Worm (Caenorhabditis elegans): ENCODE data around the gene epg-4.

epg-4 gene

DNA sequence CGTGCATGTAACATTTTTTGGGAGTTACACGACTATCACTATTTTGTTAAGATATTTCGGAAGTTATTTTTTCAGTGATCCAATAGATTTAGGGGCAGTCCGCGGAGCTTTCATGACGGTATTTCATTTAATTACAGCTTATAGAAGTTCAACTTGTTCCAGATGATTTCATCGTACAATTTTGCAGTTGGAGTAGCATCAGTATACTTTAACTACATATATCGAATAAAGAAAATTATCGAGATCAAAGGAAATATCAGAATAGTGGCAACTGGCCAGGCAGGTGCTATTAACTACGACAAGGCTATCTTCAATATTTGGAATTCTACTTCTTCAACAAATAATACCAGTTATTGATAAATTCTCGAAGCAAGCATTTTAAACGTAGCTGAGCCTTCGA is 3.5 kb upstream of the epg-4 start (continued):
- no peak for TF ChIP-seq ceh-20 (GFP tag; IDR thresholded peaks at IDR 0.05)
- TF ChIP-seq pqm-1 (tag; optimal IDR thresholded peaks at IDR 0.05): no peak
- no peak for TF ChIP-seq unc-39 (tag; optimal IDR thresholded peaks at IDR 0.05)
- no peak for TF ChIP-seq skn-1 (tag; optimal IDR thresholded peaks at IDR 0.05)
- TF ChIP-seq daf-16 (GFP tag; optimal IDR thresholded peaks at IDR 0.05): no peak
- TF ChIP-seq daf-16 (tag; optimal IDR thresholded peaks at IDR 0.05): no peak
- TF ChIP-seq zag-1 (tag; optimal IDR thresholded peaks at IDR 0.05): no peak
- no peak for TF ChIP-seq sdz-12 (GFP tag; optimal IDR thresholded peaks at IDR 0.05)
- TF ChIP-seq pha-4 (GFP tag; IDR thresholded peaks at IDR 0.05): peak; percentile 16; the same call in 1 of the 2 replicates
- no peak for TF ChIP-seq pha-4 (tag; optimal IDR thresholded peaks at IDR 0.05)
- no peak for TF ChIP-seq F44E2.7 (GFP tag; IDR thresholded peaks at IDR 0.05)
- no peak for TF ChIP-seq nhr-11 (tag; optimal IDR thresholded peaks at IDR 0.05)
- no peak for TF ChIP-seq daf-8 (GFP tag; IDR thresholded peaks at IDR 0.05)
- 0 out of 2 replicates have a peak, but pooled peaks have one; percentile 35 for TF ChIP-seq lin-1 (GFP tag; IDR thresholded peaks at IDR 0.05)
- TF ChIP-seq ceh-62 (tag; optimal IDR thresholded peaks at IDR 0.05): no peak
- peak; percentile 39; the same call in 1 of the 2 replicates for TF ChIP-seq Y48G9A.11 (GFP tag; IDR thresholded peaks at IDR 0.05)
- no peak for TF ChIP-seq aha-1 (tag)
- no peak for TF ChIP-seq snpc-1.2 (GFP tag; IDR thresholded peaks at IDR 0.05)
- TF ChIP-seq spr-1 (tag; optimal IDR thresholded peaks at IDR 0.05): no peak
- TF ChIP-seq mep-1 (tag; optimal IDR thresholded peaks at IDR 0.05): no peak
- TF ChIP-seq lsy-2 (tag; optimal IDR thresholded peaks at IDR 0.05): no peak
- TF ChIP-seq ceh-44 (GFP tag; IDR thresholded peaks at IDR 0.05): no peak
- TF ChIP-seq ceh-28 (tag; optimal IDR thresholded peaks at IDR 0.05): no peak
- TF ChIP-seq mdl-1 (tag; optimal IDR thresholded peaks at IDR 0.05): no peak
- no peak for TF ChIP-seq nhr-237 (tag; optimal IDR thresholded peaks at IDR 0.05)
- TF ChIP-seq Y105C5A.15 (GFP tag; IDR thresholded peaks at IDR 0.05): 0 out of 2 replicates have a peak, but pooled peaks have one; percentile 41
- TF ChIP-seq zfp-3 (GFP tag; conservative IDR thresholded peaks at IDR 0.05): no peak
- no peak for TF ChIP-seq lin-15B (tag; optimal IDR thresholded peaks at IDR 0.05)
- TF ChIP-seq snpc-4 (tag; optimal IDR thresholded peaks at IDR 0.05): no peak
- no peak for TF ChIP-seq rbr-2 (tag; optimal IDR thresholded peaks at IDR 0.05)
- TF ChIP-seq aly-2 (tag; optimal IDR thresholded peaks at IDR 0.05): no peak
- no peak for TF ChIP-seq daf-12 (tag; optimal IDR thresholded peaks at IDR 0.05)

- TF ChIP-seq hmg-1.1 (GFP tag; IDR thresholded peaks at IDR 0.05) (peak; percentile 62; the same call in 1 of the 2 replicates), pha-4 (GFP tag; IDR thresholded peaks at IDR 0.05) (peak; percentile 35; the same call in 1 of the 2 replicates), pha-4 (tag; optimal IDR thresholded peaks at IDR 0.05) (peak; percentile 92), fkh-10 (GFP tag; optimal IDR thresholded peaks at IDR 0.05) (peak; percentile 49), F49E8.2 (tag; optimal IDR thresholded peaks at IDR 0.05; ENCODE audit: borderline replicate concordance) (no peak), nhr-25 (tag; optimal IDR thresholded peaks at IDR 0.05; ENCODE audit: borderline replicate concordance, insufficient read depth) (peak; percentile 62), madf-5 (GFP tag; IDR thresholded peaks at IDR 0.05) (no peak), lsy-2 (tag; optimal IDR thresholded peaks at IDR 0.05) (peak; percentile 43 to 96), gei-8 (GFP tag; optimal IDR thresholded peaks at IDR 0.05) (no peak), nhr-10 (tag; optimal IDR thresholded peaks at IDR 0.05) (no peak), ZK546.5 (tag; optimal IDR thresholded peaks at IDR 0.05) (peak in 1 of 2 experiments; percentile 85), mxl-2 (GFP tag; conservative IDR thresholded peaks at IDR 0.05) (no peak), egl-43 (GFP tag; IDR thresholded peaks at IDR 0.05) (no peak), hif-1 (tag; optimal IDR thresholded peaks at IDR 0.05) (peak in 1 of 2 experiments; percentile 64), unc-62 (GFP tag; optimal IDR thresholded peaks at IDR 0.05 in 1 of 2) (no peak), unc-62 (tag; optimal IDR thresholded peaks at IDR 0.05) (no peak), saeg-2 (GFP tag; IDR thresholded peaks at IDR 0.05) (no peak), lin-38 (GFP tag; IDR thresholded peaks at IDR 0.05) (peak; percentile 86), lin-29 (GFP tag; IDR thresholded peaks at IDR 0.05) (peak; percentile 12; the same call in 1 of the 2 replicates), dmd-9 (GFP tag; IDR thresholded peaks at IDR 0.05) (no peak), mxl-3 (GFP tag; optimal IDR thresholded peaks at IDR 0.05) (no peak), lin-1 (GFP tag; IDR thresholded peaks at IDR 0.05) (no peak), lin-15B (tag; optimal IDR thresholded peaks at IDR 0.05) (peak; percentile 34), skn-1 (tag; optimal IDR thresholded peaks at IDR 0.05) (no peak), tra-1 (GFP tag; IDR thresholded peaks at IDR 0.05) (0 out of 2 replicates have a peak, but pooled peaks have one; percentile 42)
Observed at ce11 chrIII:7179538-7180301, 2.2 kb upstream of the epg-4 start, which contains the start of the genes rps-14 and rpl-36. Gene rps-14 (minus strand): TSS chrIII:7179588. Gene rpl-36 (plus strand): TSS chrIII:7180251.
